Fruit fly (Drosophila melanogaster) whole organism, embryonic: ENCODE measurements around the gene CG10343.

Experiments
- Aef1 ChIP-seq: fragments of 200-800 bp; sonication (Bioruptor generic); IDR thresholded peaks from 3 replicates; pipeline ENCODE4 v1.3.6; 2022; ENCODE audit warnings: missing biosample characterization, missing genetic modification characterization
- CG10462 ChIP-seq: fragments of 200-800 bp; sonication (Bioruptor generic); optimal IDR thresholded peaks from 2 replicates; lab custom pipeline; 2016; ENCODE audit warnings: missing biosample characterization, missing genetic modification characterization
- CG11398 ChIP-seq: fragments of 200-800 bp; sonication (Bioruptor generic); optimal IDR thresholded peaks from 2 replicates; lab custom pipeline; 2016; ENCODE audit warnings: missing biosample characterization, missing genetic modification characterization
- CG11695 ChIP-seq: fragments of 200-800 bp; sonication (Bioruptor generic); IDR thresholded peaks from 3 replicates; pipeline ENCODE4 v1.3.6; 2022; ENCODE audit warnings: missing biosample characterization, missing genetic modification characterization
- CG12155 ChIP-seq: fragments of 200-800 bp; sonication (Bioruptor generic); optimal IDR thresholded peaks from 3 replicates; lab custom pipeline; 2016; ENCODE audit warnings: missing biosample characterization, missing genetic modification characterization
- CG12236 ChIP-seq: fragments of 200-800 bp; sonication (Bioruptor generic); optimal IDR thresholded peaks from 2 replicates; lab custom pipeline; 2016; ENCODE audit warnings: missing biosample characterization, missing genetic modification characterization
- CG1603 ChIP-seq: fragments of 200-800 bp; sonication (Bioruptor generic); optimal IDR thresholded peaks from 2 replicates; lab custom pipeline; 2019; ENCODE audit warnings: missing biosample characterization, mild to moderate bottlenecking, missing genetic modification characterization, moderate library complexity
- CG17186 ChIP-seq: fragments of 200-800 bp; sonication (Bioruptor generic); optimal IDR thresholded peaks from 3 replicates; lab custom pipeline; 2017; ENCODE audit warnings: missing biosample characterization, missing genetic modification reagents, missing genetic modification characterization
- CG17328 ChIP-seq: fragments of 200-800 bp; sonication (Bioruptor generic); IDR thresholded peaks from 2 replicates; pipeline ENCODE4 v1.3.6; 2022; ENCODE audit warnings: missing biosample characterization, missing genetic modification characterization
- CG1792 ChIP-seq: fragments of 200-800 bp; sonication (Bioruptor generic); optimal IDR thresholded peaks from 2 replicates; lab custom pipeline; 2016; ENCODE audit warnings: missing biosample characterization, missing genetic modification characterization
- CG43689 ChIP-seq: fragments of 200-800 bp; sonication (Bioruptor generic); IDR thresholded peaks from 2 replicates; pipeline ENCODE4 v1.3.6; 2022; ENCODE audit warnings: missing biosample characterization, missing genetic modification characterization
- CG4707 ChIP-seq: fragments of 200-800 bp; sonication (Bioruptor generic); optimal IDR thresholded peaks from 2 replicates; lab custom pipeline; 2018; ENCODE audit warnings: missing biosample characterization, mild to moderate bottlenecking, missing genetic modification characterization, moderate library complexity
- CG6654 ChIP-seq: fragments of 200-800 bp; sonication (Bioruptor generic); optimal IDR thresholded peaks from 2 replicates; lab custom pipeline; 2017; ENCODE audit warnings: missing biosample characterization, mild to moderate bottlenecking, missing genetic modification characterization
- CG7271 ChIP-seq: fragments of 200-800 bp; sonication (Bioruptor generic); optimal IDR thresholded peaks from 2 replicates; lab custom pipeline; 2018; ENCODE audit warnings: missing biosample characterization, mild to moderate bottlenecking, missing genetic modification characterization, moderate library complexity
- CG7928 ChIP-seq: fragments of 200-800 bp; sonication (Bioruptor generic); optimal IDR thresholded peaks from 2 replicates; lab custom pipeline; 2017; ENCODE audit warnings: missing biosample characterization, mild to moderate bottlenecking, missing genetic modification characterization
- CG8359 ChIP-seq: fragments of 200-800 bp; sonication (Bioruptor generic); optimal IDR thresholded peaks from 2 replicates; lab custom pipeline; 2017; ENCODE audit warnings: missing biosample characterization, mild to moderate bottlenecking, missing genetic modification characterization, borderline replicate concordance
- CG9215 ChIP-seq: fragments of 200-800 bp; sonication (Bioruptor generic); IDR thresholded peaks from 2 replicates; pipeline ENCODE4 v1.3.6; 2022; ENCODE audit warnings: missing biosample characterization, missing genetic modification characterization
- Dip3 ChIP-seq: fragments of 200-800 bp; sonication (Bioruptor generic); optimal IDR thresholded peaks from 3 replicates; lab custom pipeline; 2016; ENCODE audit warnings: missing biosample characterization, missing genetic modification characterization
- E2f1 ChIP-seq: fragments of 200-800 bp; sonication (Bioruptor generic); IDR thresholded peaks from 2 replicates; pipeline ENCODE4 v1.3.6; 2022; ENCODE audit warnings: missing biosample characterization, missing genetic modification characterization
- E2f2 ChIP-seq: fragments of 200-800 bp; sonication (Bioruptor generic); IDR thresholded peaks from 2 replicates; pipeline ENCODE4 v1.3.6; 2022; ENCODE audit warnings: missing biosample characterization, missing genetic modification characterization
- Gsc ChIP-seq: fragments of 200-800 bp; sonication (Bioruptor generic); IDR thresholded peaks from 2 replicates; pipeline ENCODE4 v1.3.6; 2022; ENCODE audit warnings: missing biosample characterization, missing genetic modification characterization
- Hr78 ChIP-seq, 2 experiments: fragments of 200-800 bp in 1 of 2; fragments of >200 bp in 1 of 2; sonication (Bioruptor generic) in 1 of 2; optimal IDR thresholded peaks; 2 replicates each; lab custom pipeline; 2017 to 2019; ENCODE audit warnings: missing biosample characterization in 2 of 2, missing genetic modification characterization in 2 of 2, mild to moderate bottlenecking in 1 of 2, moderate library complexity in 1 of 2
- MESR4 ChIP-seq: fragments of 200-800 bp; sonication (Bioruptor generic); optimal IDR thresholded peaks from 2 replicates; lab custom pipeline; 2018; ENCODE audit warnings: missing biosample characterization, mild to moderate bottlenecking, missing genetic modification characterization, moderate library complexity
- NC2β ChIP-seq: fragments of 200-800 bp; sonication (Bioruptor generic); optimal IDR thresholded peaks from 2 replicates; lab custom pipeline; 2016; ENCODE audit warnings: missing biosample characterization, missing genetic modification characterization
- NfI ChIP-seq: fragments of 200-800 bp; sonication (Bioruptor generic); optimal IDR thresholded peaks from 3 replicates; lab custom pipeline; 2018; ENCODE audit warnings: missing biosample characterization, mild to moderate bottlenecking, missing genetic modification characterization, moderate library complexity
- Opbp ChIP-seq: fragments of 200-800 bp; sonication (Bioruptor generic); IDR thresholded peaks from 3 replicates; pipeline ENCODE4 v1.3.6; 2022; ENCODE audit warnings: missing biosample characterization, missing genetic modification characterization; ENCODE audit not compliant: partially characterized antibody
- Ravus ChIP-seq: fragments of 200-800 bp; sonication (Bioruptor generic); IDR thresholded peaks from 2 replicates; pipeline ENCODE4 v1.3.6; 2022; ENCODE audit warnings: missing biosample characterization, missing genetic modification characterization
- Six4 ChIP-seq: fragments of 200-800 bp; sonication (Bioruptor generic); optimal IDR thresholded peaks from 2 replicates; lab custom pipeline; 2016; ENCODE audit warnings: missing biosample characterization, missing genetic modification characterization
- Sry-δ ChIP-seq: fragments of 200-800 bp; sonication (Bioruptor generic); optimal IDR thresholded peaks from 2 replicates; lab custom pipeline; 2016; ENCODE audit warnings: missing biosample characterization, missing genetic modification characterization
- Taf1 ChIP-seq: fragments of 200-800 bp; sonication (Bioruptor generic); IDR thresholded peaks from 2 replicates; pipeline ENCODE4 v1.3.6; 2022; ENCODE audit warnings: missing biosample characterization, missing genetic modification characterization
- YL-1 ChIP-seq: fragments of 200-800 bp; sonication (Bioruptor generic); optimal IDR thresholded peaks from 3 replicates; lab custom pipeline; 2017; ENCODE audit warnings: missing biosample characterization, mild to moderate bottlenecking, missing genetic modification characterization
- ase ChIP-seq: fragments of 200-800 bp; sonication (Bioruptor generic); IDR thresholded peaks from 3 replicates; pipeline ENCODE4 v1.3.6; 2022; ENCODE audit warnings: missing biosample characterization, missing genetic modification characterization
- bigmax ChIP-seq: fragments of 200-800 bp; sonication (Bioruptor generic); optimal IDR thresholded peaks from 2 replicates; lab custom pipeline; 2018; ENCODE audit warnings: missing biosample characterization, mild to moderate bottlenecking, missing genetic modification characterization
- chif ChIP-seq, 2 experiments: fragments of 200-800 bp; sonication (Bioruptor generic); optimal IDR thresholded peaks; 3 replicates each; lab custom pipeline; 2016; ENCODE audit warnings: missing biosample characterization in 2 of 2, missing genetic modification characterization in 2 of 2
- chn ChIP-seq: fragments of 200-800 bp; sonication (Bioruptor generic); optimal IDR thresholded peaks from 2 replicates; lab custom pipeline; 2016; ENCODE audit warnings: missing biosample characterization, missing genetic modification characterization
- ci ChIP-seq: fragments of 200-800 bp; sonication (Bioruptor generic); IDR thresholded peaks from 3 replicates; pipeline ENCODE4 v1.3.6; 2022; ENCODE audit warnings: missing biosample characterization, missing genetic modification characterization
- dati ChIP-seq: fragments of 200-800 bp; sonication (Bioruptor generic); IDR thresholded peaks from 2 replicates; pipeline ENCODE4 v1.3.6; 2022; ENCODE audit warnings: missing biosample characterization, missing genetic modification characterization
- gcm ChIP-seq: fragments of 200-800 bp; sonication (Bioruptor generic); optimal IDR thresholded peaks from 2 replicates; lab custom pipeline; 2019; ENCODE audit warnings: missing biosample characterization, mild to moderate bottlenecking, missing genetic modification characterization, moderate library complexity
- h ChIP-seq: fragments of >200 bp; optimal IDR thresholded peaks from 2 replicates; lab custom pipeline; 2017
- hb ChIP-seq: fragments of 200-800 bp; sonication (Bioruptor generic); IDR thresholded peaks from 3 replicates; pipeline ENCODE4 v1.3.6; 2022; ENCODE audit warnings: missing biosample characterization, missing genetic modification characterization; ENCODE audit not compliant: partially characterized antibody
- knrl ChIP-seq: fragments of 200-800 bp; sonication (Bioruptor generic); IDR thresholded peaks from 3 replicates; pipeline ENCODE4 v1.3.6; 2022; ENCODE audit warnings: missing biosample characterization, missing genetic modification characterization; ENCODE audit not compliant: partially characterized antibody
- lov ChIP-seq, 2 experiments: fragments of 200-800 bp in 1 of 2; fragments of >200 bp in 1 of 2; sonication (Bioruptor generic) in 1 of 2; IDR thresholded peaks in 1 of 2; optimal IDR thresholded peaks in 1 of 2; 2 replicates in 1 of 2; 3 replicates in 1 of 2; pipeline versions ENCODE4 v1.3.6 to Lab custom; 2017 to 2022; ENCODE audit warnings: missing biosample characterization in 1 of 2, missing genetic modification characterization in 1 of 2
- nau ChIP-seq: fragments of 200-800 bp; sonication (Bioruptor generic); optimal IDR thresholded peaks from 3 replicates; lab custom pipeline; 2017; ENCODE audit warnings: missing biosample characterization, mild to moderate bottlenecking, missing genetic modification characterization, missing genetic modification reagents
- p53 ChIP-seq: fragments of 200-800 bp; sonication (Bioruptor generic); optimal IDR thresholded peaks from 2 replicates; lab custom pipeline; 2016; ENCODE audit warnings: missing biosample characterization, missing genetic modification characterization
- pnt ChIP-seq: fragments of 200-800 bp; sonication (Bioruptor generic); optimal IDR thresholded peaks from 3 replicates; lab custom pipeline; 2016; ENCODE audit warnings: missing biosample characterization, missing genetic modification characterization
- rib ChIP-seq: fragments of 200-800 bp; sonication (Bioruptor generic); IDR thresholded peaks from 2 replicates; pipeline ENCODE4 v1.3.6; 2022; ENCODE audit warnings: missing biosample characterization, missing genetic modification characterization
- sens-2 ChIP-seq: fragments of 200-800 bp; sonication (Bioruptor generic); IDR thresholded peaks from 2 replicates; pipeline ENCODE4 v1.3.6; 2022; ENCODE audit warnings: missing biosample characterization, missing genetic modification characterization
- seq ChIP-seq: fragments of 200-800 bp; sonication (Bioruptor generic); IDR thresholded peaks from 2 replicates; pipeline ENCODE4 v1.3.6; 2022; ENCODE audit warnings: missing biosample characterization, missing genetic modification characterization
- tup ChIP-seq: fragments of 200-800 bp; sonication (Bioruptor generic); optimal IDR thresholded peaks from 2 replicates; lab custom pipeline; 2016; ENCODE audit warnings: missing biosample characterization, mild to moderate bottlenecking, missing genetic modification characterization, moderate library complexity
- wek ChIP-seq: fragments of 200-800 bp; sonication (Bioruptor generic); optimal IDR thresholded peaks from 3 replicates; lab custom pipeline; 2018; ENCODE audit warnings: missing biosample characterization, mild to moderate bottlenecking, missing genetic modification characterization, moderate library complexity

CG10343 gene

dm6 chr2L:18705617-18706046, 2.4 kb downstream of the CG10343 start, which contains the start of gene Jwa (continued):
- TF ChIP-seq Sry-δ (GFP tag; lab: Kevin White, UChicago) (peak; percentile 95), lov (optimal IDR thresholded peaks at IDR 0.05; lab: Kevin White, UChicago) (no peak), lov (GFP tag; IDR thresholded peaks at IDR 0.05; lab: Robert Waterston, UW) (peak; percentile 83; the same call in 2 of the 3 replicates), dati (GFP tag; lab: Robert Waterston, UW) (peak; percentile 41; the same call in 1 of the 2 replicates), h (lab: Kevin White, UChicago) (no peak), ci (GFP tag; lab: Robert Waterston, UW) (peak; percentile 94), ase (GFP tag; lab: Robert Waterston, UW) (peak; percentile 66; the same call in 2 of the 3 replicates), sens-2 (GFP tag; lab: Robert Waterston, UW) (peak; percentile 86), wek (no peak), CG11695 (GFP tag; lab: Robert Waterston, UW) (peak; percentile 90), tup (GFP tag; lab: Kevin White, UChicago) (peak; percentile 67), E2f1 (GFP tag; lab: Robert Waterston, UW) (peak; percentile 82), YL-1 (peak; percentile 64), Hr78 (GFP tag; optimal IDR thresholded peaks at IDR 0.05; lab: Kevin White, UChicago) (no peak), CG12155 (peak; percentile 97), CG17186 (GFP tag; lab: Kevin White, UChicago) (peak; percentile 36), CG1603 (peak; percentile 95), CG7928 (peak; percentile 44), NfI (GFP tag; lab: Kevin White, UChicago) (peak; percentile 96), gcm (peak; percentile 91), pnt (peak; percentile 91), Aef1 (GFP tag; lab: Robert Waterston, UW) (peak; percentile 91), Gsc (GFP tag; lab: Robert Waterston, UW) (peak; percentile 72), E2f2 (GFP tag; lab: Robert Waterston, UW) (peak; percentile 89), CG4707 (peak; percentile 42), CG8359 (GFP tag; lab: Kevin White, UChicago) (peak; percentile 10), CG6654 (GFP tag; lab: Kevin White, UChicago) (peak; percentile 37), NC2β (GFP tag; lab: Kevin White, UChicago) (peak; percentile 96), chif (GFP tag; optimal IDR thresholded peaks at IDR 0.05; lab: Kevin White, UChicago) (peak; percentile 94), CG7271 (tag; lab: Kevin White, UChicago) (peak; percentile 63), knrl (GFP tag; lab: Robert Waterston, UW) (peak; percentile 100), nau (GFP tag; lab: Kevin White, UChicago) (no peak), CG17328 (GFP tag; lab: Robert Waterston, UW) (peak; percentile 89), CG11398 (GFP tag; lab: Kevin White, UChicago) (peak; percentile 79), CG12236 (GFP tag; lab: Kevin White, UChicago) (peak; percentile 79), rib (GFP tag; lab: Robert Waterston, UW) (peak; percentile 81), CG43689 (peak; percentile 90), chn (GFP tag; lab: Kevin White, UChicago) (peak; percentile 95), CG10462 (GFP tag; lab: Kevin White, UChicago) (peak; percentile 77), Taf1 (GFP tag; lab: Robert Waterston, UW) (peak; percentile 88), seq (GFP tag; lab: Robert Waterston, UW) (peak; percentile 83), bigmax (GFP tag; lab: Kevin White, UChicago) (no peak), MESR4 (peak; percentile 87), Six4 (GFP tag; lab: Kevin White, UChicago) (peak; percentile 89), p53 (peak; percentile 40), Dip3 (GFP tag; lab: Kevin White, UChicago) (peak; percentile 94), Ravus (peak; percentile 53), Opbp (peak; percentile 97), hb (GFP tag; lab: Robert Waterston, UW) (peak; percentile 99), CG9215 (GFP tag; lab: Robert Waterston, UW) (peak; percentile 92), CG1792 (GFP tag; lab: Kevin White, UChicago) (peak; percentile 57)
